Fruit fly (Drosophila melanogaster) whole organism, larva: ENCODE data around the gene CG42846.

Experiments
- noc ChIP-seq: fragments of 200-800 bp; sonication (Bioruptor generic); optimal IDR thresholded peaks from 3 replicates; lab custom pipeline; 2019; ENCODE audit warnings: missing biosample characterization, mild to moderate bottlenecking, missing genetic modification characterization, moderate library complexity

Gene CG42846

DNA sequence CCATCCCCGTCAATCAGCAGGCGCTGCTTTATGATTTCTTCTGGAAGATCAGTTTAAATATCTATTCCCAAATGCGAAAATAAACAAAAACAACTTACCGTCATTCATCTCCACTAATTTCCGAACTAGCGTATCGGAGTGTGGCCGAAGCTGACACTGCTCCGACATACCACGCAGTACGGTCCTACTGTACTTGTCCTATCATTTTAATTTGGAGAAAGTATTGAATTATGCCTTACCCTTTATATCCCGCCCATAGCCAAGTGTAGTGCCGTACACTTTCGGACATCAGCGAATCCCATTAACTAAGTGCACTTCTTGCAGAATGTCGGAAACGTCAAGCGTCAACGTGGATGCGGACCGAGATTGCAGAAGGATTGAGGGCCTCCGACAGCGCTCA, 18.9 kb downstream of the CG42846 start, which contains the start of the genes thoc7 and Dis3l2:
thoc7 (minus strand) TSS at position 168 of the 400 bp plus-strand sequence.
Dis3l2 (plus strand) TSS at position 190 of the 400 bp plus-strand sequence.
- no peak for TF ChIP-seq noc (tag; lab: Kevin White, UChicago)

DNA sequence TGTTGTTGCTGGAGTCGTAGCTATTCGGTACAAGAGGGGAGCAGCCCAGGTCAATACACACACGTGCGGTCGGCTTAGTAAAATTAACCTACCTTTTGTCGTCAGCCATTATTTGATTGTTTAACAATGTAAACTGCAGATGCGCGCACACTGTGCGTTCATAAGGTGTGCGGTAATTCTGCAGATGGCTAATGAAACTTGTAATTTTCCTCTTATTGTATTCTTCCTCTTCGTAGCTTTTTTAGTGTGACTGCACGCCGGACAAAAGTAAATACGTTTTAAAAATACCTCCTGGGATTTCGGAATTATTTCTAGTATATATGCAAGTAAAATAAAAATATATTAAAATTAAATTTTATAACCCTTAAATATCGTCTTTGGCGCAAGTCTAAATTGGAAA, 20.2 kb downstream of the CG42846 start, which contains the start of gene Prp4k:
Prp4k (minus strand) TSS at position 258 of the 400 bp plus-strand sequence.
- TF ChIP-seq noc (tag; lab: Kevin White, UChicago): no peak

DNA sequence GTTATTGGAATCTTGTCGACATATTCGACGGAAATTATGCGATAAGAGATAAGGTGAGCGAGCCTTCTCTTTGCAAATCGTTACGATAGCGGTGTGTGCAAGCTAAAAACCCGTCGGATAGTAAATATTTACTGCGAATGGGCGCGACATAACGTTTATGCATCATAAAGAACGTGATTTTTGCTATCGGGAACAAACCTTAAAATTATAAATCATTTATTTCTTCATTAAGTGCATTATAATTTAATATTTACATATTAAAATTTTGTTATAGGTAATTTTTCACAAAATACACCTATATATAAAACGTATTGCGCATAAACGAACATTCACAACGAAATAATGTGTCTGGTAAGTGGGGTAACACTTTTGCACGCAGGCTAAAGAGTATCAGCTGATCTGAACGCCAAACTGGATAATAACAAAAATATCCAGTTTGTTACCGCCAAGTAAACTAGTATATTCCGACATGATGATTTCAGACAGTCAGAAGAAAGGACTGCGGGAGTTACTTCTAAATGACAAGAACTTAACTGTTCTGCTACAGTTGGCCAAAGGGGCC, 25.6 kb downstream of the CG42846 start, which contains the start of the genes Gk1 and CG13876:
Gk1 (minus strand) TSS at position 122 of the 562 bp plus-strand sequence.
CG13876 (plus strand) TSS at position 412 of the 562 bp plus-strand sequence.
- TF ChIP-seq noc (tag; lab: Kevin White, UChicago): peak; percentile 98

DNA sequence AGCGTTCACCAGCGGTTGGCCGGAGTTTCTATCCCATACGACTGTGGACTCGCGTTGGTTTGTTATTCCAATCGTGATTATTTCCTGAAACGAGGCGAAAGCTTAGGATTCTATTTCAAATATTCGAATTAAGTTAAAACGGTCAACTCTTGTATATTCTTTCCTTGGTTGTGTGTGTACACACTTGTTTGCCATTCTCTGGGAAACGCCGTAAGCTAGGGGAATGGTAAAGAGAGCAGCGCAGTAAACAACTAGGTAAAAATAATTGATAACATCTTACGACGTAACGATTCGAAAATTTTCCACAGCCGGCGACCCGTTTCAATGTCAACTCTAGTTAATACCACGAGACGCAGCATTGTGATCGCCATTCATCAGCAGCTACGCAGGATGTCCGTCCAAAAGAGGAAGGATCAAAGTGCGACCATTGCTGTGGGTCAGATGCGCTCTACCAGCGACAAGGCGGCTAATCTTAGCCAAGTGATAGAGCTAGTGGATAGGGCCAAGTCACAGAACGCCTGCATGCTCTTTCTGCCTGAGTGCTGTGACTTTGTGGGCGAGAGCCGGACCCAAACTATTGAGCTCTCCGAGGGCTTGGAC, 27.8 kb downstream of the CG42846 start, which contains the start of gene NitFhit:
NitFhit (plus strand) TSS at position 195 of the 600 bp plus-strand sequence.
- TF ChIP-seq noc (tag; lab: Kevin White, UChicago): peak; percentile 16

- peak; percentile 65 for TF ChIP-seq noc (tag; lab: Kevin White, UChicago)
These were observed 31.4 kb downstream of the CG42846 start, which contains the start of the genes rno and mri for dm6 chr3L:199754-200596. Gene rno, minus strand, starts transcription at chr3L:199762. Gene mri, plus strand, starts transcription at chr3L:200174.

dm6 chr3L:199050-199745, 32.2 kb downstream of the CG42846 start:
- no peak for TF ChIP-seq noc (tag; lab: Kevin White, UChicago)

dm6 chr3L:184251-184650, 47.2 kb downstream of the CG42846 start, which contains the start of the genes CG34140, Mkp and Mtch:
Gene CG34140, minus strand, starts transcription at chr3L:184424.
Gene Mkp, minus strand, starts transcription at chr3L:184540.
Gene Mtch, plus strand, starts transcription at chr3L:184626.
- TF ChIP-seq noc (tag; lab: Kevin White, UChicago): no peak
